Worm (Caenorhabditis elegans) whole organism, L4 larva: ENCODE results near the gene dpy-17.
A peak's percentile ranks its signal among the peaks of the same experiment; 100 is the strongest.

ENCODE experiments used
- D1046.2 ChIP-seq: fragments of 200-800 bp; sonication (Bioruptor generic); IDR thresholded peaks from 2 replicates; pipeline ENCODE4 v1.3.6; 2022; ENCODE audit warnings: missing genetic modification characterization, missing compliant biosample characterization
- F49E8.2 ChIP-seq: sonication (generic microtip); optimal IDR thresholded peaks from 2 replicates; lab custom pipeline; 2016; ENCODE audit warnings: missing compliant biosample characterization, mild to moderate bottlenecking, missing genetic modification characterization, borderline replicate concordance
- Y48G9A.11 ChIP-seq: fragments of 200-800 bp; sonication (Bioruptor generic); IDR thresholded peaks from 2 replicates; pipeline ENCODE4 v1.3.6; 2022; ENCODE audit warnings: missing genetic modification reagents, missing genetic modification characterization, missing compliant biosample characterization
- Y5F2A.4 ChIP-seq: fragments of 200-800 bp; sonication (Bioruptor generic); optimal IDR thresholded peaks from 2 replicates; lab custom pipeline; 2018; ENCODE audit warnings: mild to moderate bottlenecking, missing genetic modification characterization, missing compliant biosample characterization
- Y75B8A.6 ChIP-seq: fragments of 200-800 bp; sonication (Bioruptor generic); IDR thresholded peaks from 2 replicates; pipeline ENCODE4 v1.3.6; 2022; ENCODE audit warnings: missing genetic modification reagents, missing genetic modification characterization, missing compliant biosample characterization
- ZK337.2 ChIP-seq: fragments of 200-800 bp; sonication (Bioruptor generic); IDR thresholded peaks from 2 replicates; pipeline ENCODE4 v1.3.6; 2022; ENCODE audit warnings: missing genetic modification reagents, missing genetic modification characterization, missing compliant biosample characterization
- aha-1 ChIP-seq: fragments of 150-350 bp; peaks from one replicate; lab custom pipeline; 2014; ENCODE audit warnings: missing biosample characterization, missing genetic modification characterization
- aly-2 ChIP-seq: sonication (generic microtip); optimal IDR thresholded peaks from 2 replicates; lab custom pipeline; 2018; ENCODE audit warnings: missing biosample characterization, missing genetic modification characterization
- attf-4 ChIP-seq: sonication (generic microtip); optimal IDR thresholded peaks from 3 replicates; lab custom pipeline; 2017; ENCODE audit warnings: missing biosample characterization, missing genetic modification characterization
- ceh-28 ChIP-seq: fragments of 150-350 bp; optimal IDR thresholded peaks from 2 replicates; lab custom pipeline; 2014; ENCODE audit warnings: missing biosample characterization, missing genetic modification reagents, missing genetic modification characterization
- ceh-32 ChIP-seq: sonication (generic microtip); optimal IDR thresholded peaks from 2 replicates; lab custom pipeline; 2016; ENCODE audit warnings: mild to moderate bottlenecking, missing genetic modification characterization, missing compliant biosample characterization; ENCODE audit not compliant: poor library complexity
- ceh-82 ChIP-seq: sonication (generic microtip); optimal IDR thresholded peaks from 2 replicates; lab custom pipeline; 2017; ENCODE audit warnings: missing biosample characterization, missing genetic modification characterization
- ces-1 ChIP-seq: fragments of 150-350 bp; sonication (generic microtip); optimal IDR thresholded peaks from 4 replicates; lab custom pipeline; 2014; ENCODE audit warnings: missing biosample characterization, missing genetic modification reagents, missing genetic modification characterization
- ctbp-1 ChIP-seq: fragments of 200-800 bp; sonication (Bioruptor generic); IDR thresholded peaks from 2 replicates; pipeline ENCODE4 v1.3.6; 2022; ENCODE audit warnings: missing genetic modification reagents, missing genetic modification characterization, missing compliant biosample characterization
- daf-8 ChIP-seq: fragments of 200-800 bp; sonication (Bioruptor generic); IDR thresholded peaks from 2 replicates; pipeline ENCODE4 v1.3.6; 2022; ENCODE audit warnings: missing genetic modification characterization, missing compliant biosample characterization
- dmd-8 ChIP-seq: fragments of 200-800 bp; sonication (Bioruptor generic); IDR thresholded peaks from 2 replicates; pipeline ENCODE4 v1.3.6; 2022; ENCODE audit warnings: missing genetic modification characterization, missing compliant biosample characterization
- dmd-9 ChIP-seq: fragments of 200-800 bp; sonication (Bioruptor generic); IDR thresholded peaks from 2 replicates; pipeline ENCODE4 v1.3.6; 2022; ENCODE audit warnings: missing genetic modification reagents, missing genetic modification characterization, missing compliant biosample characterization
- egl-43 ChIP-seq: fragments of 200-800 bp; sonication (Bioruptor generic); IDR thresholded peaks from 2 replicates; pipeline ENCODE4 v1.3.6; 2022; ENCODE audit warnings: missing genetic modification reagents, missing genetic modification characterization, missing compliant biosample characterization
- fkh-10 ChIP-seq: fragments of 150-350 bp; optimal IDR thresholded peaks from 2 replicates; lab custom pipeline; 2014; ENCODE audit warnings: missing biosample characterization, missing genetic modification reagents, missing genetic modification characterization
- hif-1 ChIP-seq, 2 experiments: sonication (generic microtip); optimal IDR thresholded peaks; 2 replicates each; lab custom pipeline; 2016 to 2017; ENCODE audit warnings: missing compliant biosample characterization in 2 of 2, missing genetic modification characterization in 2 of 2, missing genetic modification reagents in 2 of 2, missing genotype in 2 of 2, mild to moderate bottlenecking in 1 of 2
- hlh-30 ChIP-seq: sonication (generic microtip); optimal IDR thresholded peaks from 2 replicates; lab custom pipeline; 2017; ENCODE audit warnings: antibody characterized with exemption, mild to moderate bottlenecking, missing genetic modification characterization, missing compliant biosample characterization; ENCODE audit not compliant: insufficient read depth
- hmg-1.1 ChIP-seq: fragments of 200-800 bp; sonication (Bioruptor generic); IDR thresholded peaks from 2 replicates; pipeline ENCODE4 v1.3.6; 2022; ENCODE audit warnings: missing genetic modification reagents, missing genetic modification characterization, missing compliant biosample characterization
- lin-1 ChIP-seq: fragments of 200-800 bp; sonication (Bioruptor generic); IDR thresholded peaks from 2 replicates; pipeline ENCODE4 v1.3.6; 2022; ENCODE audit warnings: missing genetic modification reagents, missing genetic modification characterization, missing compliant biosample characterization
- lin-13 ChIP-seq: fragments of 150-350 bp; optimal IDR thresholded peaks from 2 replicates; lab custom pipeline; 2014; ENCODE audit warnings: missing biosample characterization, missing genetic modification reagents, missing genetic modification characterization
- lin-29 ChIP-seq: fragments of 200-800 bp; sonication (Bioruptor generic); IDR thresholded peaks from 2 replicates; pipeline ENCODE4 v1.3.6; 2022; ENCODE audit warnings: missing genetic modification reagents, missing genetic modification characterization, missing compliant biosample characterization
- lin-38 ChIP-seq: fragments of 200-800 bp; sonication (Bioruptor generic); IDR thresholded peaks from 2 replicates; pipeline ENCODE4 v1.3.6; 2022; ENCODE audit warnings: missing genetic modification reagents, missing genetic modification characterization, missing compliant biosample characterization
- lin-39 ChIP-seq: fragments of 150-350 bp; optimal IDR thresholded peaks from 2 replicates; lab custom pipeline; 2014; ENCODE audit warnings: missing biosample characterization, missing genetic modification reagents, missing genetic modification characterization
- lsy-2 ChIP-seq, 2 experiments: fragments of 150-350 bp in 1 of 2; sonication (generic microtip) in 1 of 2; optimal IDR thresholded peaks; 2 replicates each; lab custom pipeline; 2014 to 2017; ENCODE audit warnings: missing biosample characterization in 2 of 2, missing genetic modification characterization in 2 of 2
- mdl-1 ChIP-seq, 2 experiments: fragments of 150-350 bp in 1 of 2; sonication (generic microtip) in 1 of 2; optimal IDR thresholded peaks; 2 replicates each; lab custom pipeline; 2014 to 2017; ENCODE audit warnings: missing biosample characterization in 2 of 2, missing genetic modification characterization in 2 of 2
- mxl-3 ChIP-seq: fragments of 200-800 bp; sonication (Bioruptor generic); optimal IDR thresholded peaks from 2 replicates; lab custom pipeline; 2018; ENCODE audit warnings: mild to moderate bottlenecking, missing genetic modification characterization, missing compliant biosample characterization
- nhr-102 ChIP-seq: sonication (generic microtip); optimal IDR thresholded peaks from 2 replicates; lab custom pipeline; 2016; ENCODE audit warnings: mild to moderate bottlenecking, missing genetic modification characterization, moderate library complexity, missing compliant biosample characterization
- nhr-111 ChIP-seq: fragments of 200-800 bp; sonication (Bioruptor generic); optimal IDR thresholded peaks from 2 replicates; lab custom pipeline; 2018; ENCODE audit warnings: mild to moderate bottlenecking, missing genetic modification characterization, missing compliant biosample characterization
- nhr-28 ChIP-seq: fragments of 150-350 bp; optimal IDR thresholded peaks from 2 replicates; lab custom pipeline; 2014; ENCODE audit warnings: missing biosample characterization, missing genetic modification characterization
- nhr-6 ChIP-seq: fragments of 150-350 bp; optimal IDR thresholded peaks from 2 replicates; lab custom pipeline; 2014; ENCODE audit warnings: missing biosample characterization, missing genetic modification characterization
- nhr-76 ChIP-seq: fragments of 150-350 bp; optimal IDR thresholded peaks from 2 replicates; lab custom pipeline; 2014; ENCODE audit warnings: missing biosample characterization, missing genetic modification characterization
- nhr-77 ChIP-seq: fragments of 150-350 bp; optimal IDR thresholded peaks from 2 replicates; lab custom pipeline; 2014; ENCODE audit warnings: missing biosample characterization, missing genetic modification characterization
- pha-4 ChIP-seq, 2 experiments: fragments of 150-350 bp in 1 of 2; fragments of 200-800 bp in 1 of 2; sonication (Bioruptor generic) in 1 of 2; IDR thresholded peaks in 1 of 2; optimal IDR thresholded peaks in 1 of 2; 2 replicates each; pipeline versions ENCODE4 v1.3.6 to Lab custom; 2014 to 2022; ENCODE audit warnings: missing genetic modification characterization in 2 of 2, missing genetic modification reagents in 2 of 2, missing biosample characterization in 1 of 2, missing compliant biosample characterization in 1 of 2
- php-3 ChIP-seq: fragments of 200-800 bp; sonication (Bioruptor generic); IDR thresholded peaks from 2 replicates; pipeline ENCODE4 v1.3.6; 2022; ENCODE audit warnings: missing genetic modification reagents, missing genetic modification characterization, missing compliant biosample characterization
- saeg-2 ChIP-seq: fragments of 200-800 bp; sonication (Bioruptor generic); IDR thresholded peaks from 2 replicates; pipeline ENCODE4 v1.3.6; 2022; ENCODE audit warnings: missing genetic modification reagents, missing genetic modification characterization, missing compliant biosample characterization
- set-16 ChIP-seq: fragments of 200-800 bp; sonication (Bioruptor generic); IDR thresholded peaks from 2 replicates; pipeline ENCODE4 v1.3.6; 2022; ENCODE audit warnings: missing genetic modification reagents, missing genetic modification characterization, missing compliant biosample characterization
- skn-1 ChIP-seq: fragments of 150-350 bp; optimal IDR thresholded peaks from 2 replicates; lab custom pipeline; 2014; ENCODE audit warnings: missing biosample characterization, missing genetic modification characterization
- snpc-4 ChIP-seq: fragments of 150-350 bp; optimal IDR thresholded peaks from 2 replicates; lab custom pipeline; 2014; ENCODE audit warnings: missing biosample characterization, missing genetic modification characterization
- spr-1 ChIP-seq: sonication (generic microtip); optimal IDR thresholded peaks from 2 replicates; lab custom pipeline; 2016; ENCODE audit warnings: mild to moderate bottlenecking, missing genetic modification characterization, missing compliant biosample characterization
- tag-97 ChIP-seq: fragments of 200-800 bp; sonication (Bioruptor generic); IDR thresholded peaks from 2 replicates; pipeline ENCODE4 v1.3.6; 2022; ENCODE audit warnings: missing genetic modification characterization, missing compliant biosample characterization
- tra-1 ChIP-seq: fragments of 200-800 bp; sonication (Bioruptor generic); IDR thresholded peaks from 2 replicates; pipeline ENCODE4 v1.3.6; 2022; ENCODE audit warnings: missing genetic modification reagents, missing genetic modification characterization, missing compliant biosample characterization
- unc-39 ChIP-seq: sonication (generic microtip); optimal IDR thresholded peaks from 2 replicates; lab custom pipeline; 2017; ENCODE audit warnings: missing biosample characterization, missing genetic modification characterization
- zfp-2 ChIP-seq: sonication (generic microtip); optimal IDR thresholded peaks from 2 replicates; lab custom pipeline; 2016; ENCODE audit warnings: mild to moderate bottlenecking, missing genetic modification characterization, missing compliant biosample characterization
- zip-2 ChIP-seq: fragments of 150-350 bp; optimal IDR thresholded peaks from 2 replicates; lab custom pipeline; 2014; ENCODE audit warnings: missing biosample characterization, missing genetic modification characterization
- ztf-11 ChIP-seq: fragments of 150-350 bp; optimal IDR thresholded peaks from 2 replicates; lab custom pipeline; 2014; ENCODE audit warnings: missing biosample characterization, missing genetic modification characterization

Gene dpy-17

DNA sequence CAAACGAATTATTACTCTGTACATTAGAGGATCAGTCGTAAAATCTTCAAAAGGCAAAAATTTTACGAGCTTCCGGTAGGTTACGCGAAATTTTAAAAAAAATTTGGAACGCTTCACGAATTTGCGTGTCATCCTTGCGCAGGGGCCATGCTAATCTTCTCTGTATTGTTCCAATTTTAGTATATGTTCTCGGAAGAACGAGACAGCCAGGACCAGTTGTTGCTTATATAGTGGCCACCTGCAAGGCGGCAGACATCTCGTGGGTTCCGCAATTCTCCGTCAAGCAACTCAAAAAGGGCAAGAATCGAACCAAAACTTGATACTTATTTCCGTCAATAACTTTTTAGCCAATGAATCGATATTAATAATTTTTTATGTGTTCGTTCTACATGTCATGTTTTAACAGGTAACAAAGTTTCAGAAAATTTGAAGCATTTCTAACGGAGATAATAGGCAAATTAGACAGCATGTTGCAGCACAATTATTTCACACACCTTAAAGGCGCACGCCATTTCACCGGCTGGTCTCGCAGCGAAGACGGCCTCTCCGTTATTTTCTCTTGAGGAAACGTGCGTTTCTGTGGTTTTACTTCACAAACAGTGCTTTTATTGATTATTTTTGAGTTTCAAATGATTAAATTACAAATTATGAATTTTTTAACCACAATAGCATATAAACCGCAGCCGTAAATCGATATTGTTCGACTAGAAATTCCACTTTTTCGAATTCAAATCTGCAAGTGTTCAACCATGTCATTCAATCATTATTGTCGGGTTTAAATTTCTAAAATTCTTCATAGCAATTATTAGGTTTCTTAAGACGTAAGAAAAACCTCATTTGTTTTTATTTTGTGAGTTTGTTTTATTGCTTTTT, 26.2 kb upstream of the dpy-17 start (continued):
- TF ChIP-seq saeg-2 (GFP tag; lab: Robert Waterston, UW) (peak; percentile 78; the same call in 1 of the 2 replicates), hlh-30 (tag; lab: Kevin White, UChicago) (peak; percentile 18), nhr-77 (tag; lab: Kevin White, UChicago) (no peak), pha-4 (GFP tag; IDR thresholded peaks at IDR 0.05; lab: Robert Waterston, UW) (peak; percentile 92), pha-4 (tag; optimal IDR thresholded peaks at IDR 0.05; lab: Kevin White, UChicago) (no peak), ceh-82 (no peak), nhr-6 (peak; percentile 46), ceh-32 (tag; lab: Kevin White, UChicago) (peak; percentile 60), D1046.2 (GFP tag; lab: Robert Waterston, UW) (peak; percentile 92), lsy-2 (tag; optimal IDR thresholded peaks at IDR 0.05; lab: Kevin White, UChicago) (peak; percentile 48 to 78), tra-1 (GFP tag; lab: Robert Waterston, UW) (peak; percentile 59), lin-39 (tag; lab: Kevin White, UChicago) (no peak), nhr-76 (no peak), tag-97 (GFP tag; lab: Robert Waterston, UW) (no peak), lin-29 (GFP tag; lab: Robert Waterston, UW) (peak; percentile 49; the same call in 1 of the 2 replicates), zip-2 (tag; lab: Kevin White, UChicago) (peak; percentile 30), Y48G9A.11 (GFP tag; lab: Robert Waterston, UW) (peak; percentile 87), daf-8 (peak; percentile 76; the same call in 1 of the 2 replicates), skn-1 (no peak), hif-1 (tag; optimal IDR thresholded peaks at IDR 0.05; lab: Kevin White, UChicago) (peak; percentile 5 to 96), ZK337.2 (GFP tag; lab: Robert Waterston, UW) (peak; percentile 68), ctbp-1 (GFP tag; lab: Robert Waterston, UW) (peak; percentile 90), dmd-8 (GFP tag; lab: Robert Waterston, UW) (peak; percentile 95), nhr-111 (peak; percentile 81), ces-1 (GFP tag; lab: Kevin White, UChicago) (no peak), Y75B8A.6 (GFP tag; lab: Robert Waterston, UW) (peak; percentile 94), hmg-1.1 (GFP tag; lab: Robert Waterston, UW) (peak; percentile 93), lin-38 (GFP tag; lab: Robert Waterston, UW) (peak; percentile 90), nhr-28 (tag; lab: Kevin White, UChicago) (peak; percentile 70), fkh-10 (peak; percentile 70), dmd-9 (GFP tag; lab: Robert Waterston, UW) (peak; percentile 80), ztf-11 (tag; lab: Kevin White, UChicago) (no peak), F49E8.2 (peak; percentile 93), snpc-4 (tag; lab: Kevin White, UChicago) (peak; percentile 96), mxl-3 (peak; percentile 60), nhr-102 (tag; lab: Kevin White, UChicago) (peak; percentile 94), php-3 (GFP tag; lab: Robert Waterston, UW) (peak; percentile 74; the same call in 1 of the 2 replicates), attf-4 (tag; lab: Kevin White, UChicago) (no peak), egl-43 (GFP tag; lab: Robert Waterston, UW) (peak; percentile 94), aha-1 (tag; lab: Kevin White, UChicago) (peak; percentile 94), ceh-28 (tag; lab: Kevin White, UChicago) (no peak), mdl-1 (tag; optimal IDR thresholded peaks at IDR 0.05; lab: Kevin White, UChicago) (peak in 1 of 2 experiments; percentile 5), set-16 (GFP tag; lab: Robert Waterston, UW) (peak; percentile 42; the same call in 1 of the 2 replicates), spr-1 (peak; percentile 77), zfp-2 (tag; lab: Kevin White, UChicago) (peak; percentile 63), lin-1 (peak; percentile 73; the same call in 1 of the 2 replicates), lin-13 (peak; percentile 60), Y5F2A.4 (GFP tag; lab: Kevin White, UChicago) (peak; percentile 84), unc-39 (no peak), aly-2 (tag; lab: Kevin White, UChicago) (no peak)
